Worm (Caenorhabditis elegans) whole organism, early embryonic: ENCODE measurements around the gene Y54G2A.38.

Experiments
- ama-1 ChIP-seq: fragments of 150-350 bp; optimal IDR thresholded peaks from 2 replicates; lab custom pipeline; 2014
- ceh-13 ChIP-seq: fragments of 200-800 bp; sonication (Bioruptor generic); optimal IDR thresholded peaks from 2 replicates; lab custom pipeline; 2018; ENCODE audit warnings: mild to moderate bottlenecking, missing genetic modification characterization, missing compliant biosample characterization
- ets-7 ChIP-seq: sonication (generic microtip); optimal IDR thresholded peaks from 2 replicates; lab custom pipeline; 2016; ENCODE audit warnings: missing genotype, missing genetic modification characterization, missing compliant biosample characterization
- flt-1 ChIP-seq: fragments of 200-800 bp; sonication (Bioruptor generic); IDR thresholded peaks from 2 replicates; pipeline ENCODE4 v1.3.6; 2022; ENCODE audit warnings: missing genetic modification characterization, missing compliant biosample characterization
- hmbx-1 ChIP-seq: sonication (generic microtip); optimal IDR thresholded peaks from 2 replicates; lab custom pipeline; 2016; ENCODE audit warnings: mild to moderate bottlenecking, missing genetic modification characterization, missing compliant biosample characterization
- hnd-1 ChIP-seq: sonication (generic microtip); optimal IDR thresholded peaks from 2 replicates; lab custom pipeline; 2016; ENCODE audit warnings: missing genetic modification characterization, missing compliant biosample characterization
- scrt-1 ChIP-seq: fragments of 200-800 bp; sonication (Bioruptor generic); IDR thresholded peaks from 2 replicates; pipeline ENCODE4 v1.3.6; 2022; ENCODE audit warnings: missing genetic modification characterization, missing compliant biosample characterization
- sea-1 ChIP-seq: fragments of 200-800 bp; sonication (Bioruptor generic); conservative IDR thresholded peaks from 2 replicates; pipeline ENCODE4 v1.3.6; 2022; ENCODE audit warnings: missing genetic modification characterization, missing compliant biosample characterization
- tra-4 ChIP-seq: sonication (generic microtip); optimal IDR thresholded peaks from 2 replicates; lab custom pipeline; 2017; ENCODE audit warnings: missing genetic modification characterization, missing compliant biosample characterization

- TF ChIP-seq scrt-1 = no peak
- no peak for TF ChIP-seq sea-1
- no peak for TF ChIP-seq ets-7
- no peak for TF ChIP-seq ceh-13
- TF ChIP-seq hmbx-1 (tag; lab: Kevin White, UChicago) = no peak
- TF ChIP-seq hnd-1 (tag; lab: Kevin White, UChicago) = no peak
- no peak for TF ChIP-seq ama-1 (lab: Kevin White, UChicago)
- TF ChIP-seq flt-1 (GFP tag; lab: Robert Waterston, UW) = no peak
- TF ChIP-seq tra-4 = no peak
These were observed 29.3 kb upstream of the Y54G2A.38 start, which contains the start of gene Y94H6A.2 for ce11 chrIV:2729957-2730356.
